Worm (Caenorhabditis elegans): ENCODE measurements around the gene T26G10.1.

ce11 chrIII:9443417-9444027 is 37.1 kb upstream of the T26G10.1 start, which contains the start of gene pir-2:
- TF ChIP-seq nhr-237 (tag; optimal IDR thresholded peaks at IDR 0.05) (no peak), zag-1 (tag; optimal IDR thresholded peaks at IDR 0.05) (peak; percentile 74), skn-1 (tag; optimal IDR thresholded peaks at IDR 0.05) (no peak), nhr-11 (tag; optimal IDR thresholded peaks at IDR 0.05) (no peak), elt-1 (tag; optimal IDR thresholded peaks at IDR 0.05) (no peak)
